Fruit fly (Drosophila melanogaster) whole organism, embryonic: Measurements from ENCODE around the gene Snx1.

Source experiments
- CG10321 ChIP-seq: fragments of 200-800 bp; sonication (Bioruptor generic); IDR thresholded peaks from 2 replicates; pipeline ENCODE4 v1.3.6; 2022; ENCODE audit warnings: missing biosample characterization, missing genetic modification characterization
- CG10959 ChIP-seq: fragments of 200-800 bp; sonication (Bioruptor generic); IDR thresholded peaks from 2 replicates; pipeline ENCODE4 v1.3.6; 2022; ENCODE audit warnings: missing biosample characterization, missing genetic modification characterization
- CG10979 ChIP-seq: fragments of 200-800 bp; sonication (Bioruptor generic); optimal IDR thresholded peaks from 2 replicates; lab custom pipeline; 2018; ENCODE audit warnings: missing biosample characterization, mild to moderate bottlenecking, missing genetic modification characterization, moderate library complexity
- CG13287 ChIP-seq: fragments of 200-800 bp; sonication (Bioruptor generic); IDR thresholded peaks from 2 replicates; pipeline ENCODE4 v1.3.6; 2022; ENCODE audit warnings: missing biosample characterization, missing genetic modification characterization; ENCODE audit not compliant: partially characterized antibody
- CG14014 ChIP-seq: fragments of 200-800 bp; sonication (Bioruptor generic); IDR thresholded peaks from 2 replicates; pipeline ENCODE4 v1.3.6; 2022; ENCODE audit warnings: missing biosample characterization, missing genetic modification characterization
- CG1602 ChIP-seq: fragments of 200-800 bp; sonication (Bioruptor generic); optimal IDR thresholded peaks from 3 replicates; lab custom pipeline; 2016; ENCODE audit warnings: missing biosample characterization, missing genetic modification characterization
- CG1647 ChIP-seq: fragments of 200-800 bp; sonication (Bioruptor generic); optimal IDR thresholded peaks from 3 replicates; lab custom pipeline; 2016; ENCODE audit warnings: missing biosample characterization, missing genetic modification characterization
- CG18599 ChIP-seq: fragments of 200-800 bp; sonication (Bioruptor generic); optimal IDR thresholded peaks from 3 replicates; lab custom pipeline; 2017; ENCODE audit warnings: missing biosample characterization, missing genetic modification characterization, mild to moderate bottlenecking, moderate library complexity, missing genetic modification reagents
- CG34224 ChIP-seq: fragments of 200-800 bp; sonication (Bioruptor generic); IDR thresholded peaks from 3 replicates; pipeline ENCODE4 v1.3.6; 2022; ENCODE audit warnings: missing biosample characterization, missing genetic modification characterization; ENCODE audit not compliant: partially characterized antibody
- CG3726 ChIP-seq: fragments of 200-800 bp; sonication (Bioruptor generic); IDR thresholded peaks from 3 replicates; pipeline ENCODE4, ENCODE4 v1.3.6; 2022; ENCODE audit warnings: missing biosample characterization, missing genetic modification characterization
- CG4404 ChIP-seq: fragments of 200-800 bp; sonication (Bioruptor generic); IDR thresholded peaks from 2 replicates; pipeline ENCODE4 v1.3.6; 2022; ENCODE audit warnings: missing biosample characterization, missing genetic modification characterization
- CG4617 ChIP-seq: fragments of 200-800 bp; sonication (Bioruptor generic); optimal IDR thresholded peaks from 3 replicates; lab custom pipeline; 2016; ENCODE audit warnings: missing biosample characterization, missing genetic modification characterization, borderline replicate concordance
- CG4820 ChIP-seq: fragments of 200-800 bp; sonication (Bioruptor generic); optimal IDR thresholded peaks from 3 replicates; lab custom pipeline; 2016; ENCODE audit warnings: missing biosample characterization, missing genetic modification characterization
- CG6272 ChIP-seq: fragments of 200-800 bp; sonication (Bioruptor generic); IDR thresholded peaks from 2 replicates; pipeline ENCODE4 v1.3.6; 2022; ENCODE audit warnings: missing biosample characterization, missing genetic modification characterization
- CG8359 ChIP-seq: fragments of 200-800 bp; sonication (Bioruptor generic); optimal IDR thresholded peaks from 2 replicates; lab custom pipeline; 2017; ENCODE audit warnings: missing biosample characterization, mild to moderate bottlenecking, missing genetic modification characterization, borderline replicate concordance
- CG8388 ChIP-seq: fragments of 200-800 bp; sonication (Bioruptor generic); optimal IDR thresholded peaks from 2 replicates; lab custom pipeline; 2019; ENCODE audit warnings: missing biosample characterization, mild to moderate bottlenecking, missing genetic modification characterization, moderate library complexity
- Deaf1 ChIP-seq: fragments of 200-800 bp; optimal IDR thresholded peaks from 3 replicates; lab custom pipeline; 2019; ENCODE audit warnings: missing biosample characterization, mild to moderate bottlenecking, missing genetic modification characterization, moderate library complexity
- Doc3 ChIP-seq: fragments of 200-800 bp; sonication (Bioruptor generic); IDR thresholded peaks from 3 replicates; pipeline ENCODE4 v1.3.6; 2022; ENCODE audit warnings: missing biosample characterization, missing genetic modification characterization; ENCODE audit not compliant: partially characterized antibody
- Eip74EF ChIP-seq, 2 experiments: fragments of 200-800 bp in 1 of 2; fragments of >200 bp in 1 of 2; sonication (Bioruptor generic) in 1 of 2; optimal IDR thresholded peaks; 2 replicates each; lab custom pipeline; 2017 to 2019; ENCODE audit warnings: missing biosample characterization in 2 of 2, missing genetic modification characterization in 2 of 2, mild to moderate bottlenecking in 1 of 2, moderate library complexity in 1 of 2
- HmgD ChIP-seq: fragments of 200-800 bp; sonication (Bioruptor generic); optimal IDR thresholded peaks from 3 replicates; lab custom pipeline; 2016; ENCODE audit warnings: missing biosample characterization, missing genetic modification characterization
- Hsf ChIP-seq: fragments of 200-800 bp; sonication (Bioruptor generic); optimal IDR thresholded peaks from 3 replicates; lab custom pipeline; 2016; ENCODE audit warnings: missing biosample characterization, missing genetic modification characterization
- Jarid2 ChIP-seq: fragments of 200-800 bp; sonication (Bioruptor generic); optimal IDR thresholded peaks from 3 replicates; lab custom pipeline; 2017; ENCODE audit warnings: mild to moderate bottlenecking, missing biosample characterization, missing genetic modification reagents, missing genetic modification characterization
- Max ChIP-seq: fragments of 200-800 bp; sonication (Bioruptor generic); optimal IDR thresholded peaks from 2 replicates; lab custom pipeline; 2016; ENCODE audit warnings: missing biosample characterization, mild to moderate bottlenecking, missing genetic modification characterization
- PHDP ChIP-seq: fragments of 200-800 bp; sonication (Bioruptor generic); optimal IDR thresholded peaks from 3 replicates; lab custom pipeline; 2018; ENCODE audit warnings: missing biosample characterization, mild to moderate bottlenecking, missing genetic modification characterization, moderate library complexity
- Sox100B ChIP-seq: fragments of 200-800 bp; sonication (Bioruptor generic); optimal IDR thresholded peaks from 3 replicates; lab custom pipeline; 2018; ENCODE audit warnings: missing biosample characterization, mild to moderate bottlenecking, missing genetic modification characterization
- Sox102F ChIP-seq: fragments of 200-800 bp; sonication (Bioruptor generic); optimal IDR thresholded peaks from 2 replicates; lab custom pipeline; 2018; ENCODE audit warnings: missing biosample characterization, mild to moderate bottlenecking, missing genetic modification characterization, moderate library complexity
- Xrp1 ChIP-seq: fragments of 200-800 bp; sonication (Bioruptor generic); IDR thresholded peaks from 2 replicates; pipeline ENCODE4 v1.3.6; 2022; ENCODE audit warnings: missing biosample characterization, missing genetic modification characterization
- ase ChIP-seq: fragments of 200-800 bp; sonication (Bioruptor generic); IDR thresholded peaks from 3 replicates; pipeline ENCODE4 v1.3.6; 2022; ENCODE audit warnings: missing biosample characterization, missing genetic modification characterization
- bsh ChIP-seq, 2 experiments: fragments of 200-800 bp; sonication (Bioruptor generic); optimal IDR thresholded peaks; 2 replicates each; lab custom pipeline; 2017 to 2018; ENCODE audit warnings: mild to moderate bottlenecking in 2 of 2, missing biosample characterization in 2 of 2, missing genetic modification characterization in 2 of 2, moderate library complexity in 1 of 2
- cas ChIP-seq: fragments of 200-800 bp; sonication (Bioruptor generic); IDR thresholded peaks from 2 replicates; pipeline ENCODE4 v1.3.6; 2022; ENCODE audit warnings: missing biosample characterization, missing genetic modification characterization
- chinmo ChIP-seq: fragments of 200-800 bp; sonication (Bioruptor generic); IDR thresholded peaks from 4 replicates; pipeline ENCODE4 v1.3.6; 2022; ENCODE audit warnings: missing biosample characterization, missing genetic modification characterization; ENCODE audit not compliant: partially characterized antibody
- dimm ChIP-seq: fragments of 200-800 bp; sonication (Bioruptor generic); IDR thresholded peaks from 2 replicates; pipeline ENCODE4 v1.3.6; 2022; ENCODE audit warnings: missing biosample characterization, missing genetic modification characterization
- disco-r ChIP-seq: fragments of 200-800 bp; sonication (Bioruptor generic); optimal IDR thresholded peaks from 2 replicates; lab custom pipeline; 2016; ENCODE audit warnings: missing biosample characterization, missing genetic modification characterization
- gce ChIP-seq: fragments of 200-800 bp; sonication (Bioruptor generic); IDR thresholded peaks from 3 replicates; pipeline ENCODE4 v1.3.6; 2022; ENCODE audit warnings: missing biosample characterization, missing genetic modification characterization
- gsb ChIP-seq: fragments of 200-800 bp; sonication (Bioruptor generic); IDR thresholded peaks from 2 replicates; pipeline ENCODE4 v1.3.6; 2022; ENCODE audit warnings: missing biosample characterization, missing genetic modification characterization
- hbn ChIP-seq: fragments of 200-800 bp; sonication (Bioruptor generic); IDR thresholded peaks from 2 replicates; pipeline ENCODE4 v1.3.6; 2022; ENCODE audit warnings: missing biosample characterization, missing genetic modification characterization; ENCODE audit not compliant: partially characterized antibody
- insv ChIP-seq, 2 experiments: fragments of 200-800 bp; sonication (Bioruptor generic); optimal IDR thresholded peaks; 3 replicates each; lab custom pipeline; 2016 to 2018; ENCODE audit warnings: missing biosample characterization in 2 of 2, missing genetic modification characterization in 2 of 2
- lilli ChIP-seq: fragments of 200-800 bp; sonication (Bioruptor generic); optimal IDR thresholded peaks from 3 replicates; lab custom pipeline; 2016; ENCODE audit warnings: missing biosample characterization, missing genetic modification characterization
- lov ChIP-seq, 2 experiments: fragments of 200-800 bp in 1 of 2; fragments of >200 bp in 1 of 2; sonication (Bioruptor generic) in 1 of 2; IDR thresholded peaks in 1 of 2; optimal IDR thresholded peaks in 1 of 2; 2 replicates in 1 of 2; 3 replicates in 1 of 2; pipeline versions ENCODE4 v1.3.6 to Lab custom; 2017 to 2022; ENCODE audit warnings: missing biosample characterization in 1 of 2, missing genetic modification characterization in 1 of 2
- nerfin-1 ChIP-seq: fragments of 200-800 bp; sonication (Bioruptor generic); optimal IDR thresholded peaks from 3 replicates; lab custom pipeline; 2019; ENCODE audit warnings: missing biosample characterization, mild to moderate bottlenecking, missing genetic modification characterization, moderate library complexity
- nerfin-2 ChIP-seq: fragments of 200-800 bp; sonication (Bioruptor generic); IDR thresholded peaks from 2 replicates; pipeline ENCODE4 v1.3.6; 2022; ENCODE audit warnings: missing biosample characterization, missing genetic modification characterization; ENCODE audit not compliant: partially characterized antibody
- peb ChIP-seq: fragments of 200-800 bp; sonication (Bioruptor generic); IDR thresholded peaks from 2 replicates; pipeline ENCODE4 v1.3.6; 2022; ENCODE audit warnings: missing biosample characterization, missing genetic modification characterization
- pzg ChIP-seq: fragments of 200-800 bp; sonication (Bioruptor generic); optimal IDR thresholded peaks from 3 replicates; lab custom pipeline; 2018; ENCODE audit warnings: missing biosample characterization, mild to moderate bottlenecking, missing genetic modification characterization, moderate library complexity
- sd ChIP-seq: fragments of 200-800 bp; sonication (Bioruptor generic); optimal IDR thresholded peaks from 3 replicates; lab custom pipeline; 2018; ENCODE audit warnings: missing biosample characterization, mild to moderate bottlenecking, missing genetic modification characterization, moderate library complexity
- sens-2 ChIP-seq: fragments of 200-800 bp; sonication (Bioruptor generic); IDR thresholded peaks from 2 replicates; pipeline ENCODE4 v1.3.6; 2022; ENCODE audit warnings: missing biosample characterization, missing genetic modification characterization
- toy ChIP-seq: fragments of 200-800 bp; sonication (Bioruptor generic); IDR thresholded peaks from 2 replicates; pipeline ENCODE4 v1.3.6; 2022; ENCODE audit warnings: missing biosample characterization, missing genetic modification characterization
- vfl ChIP-seq: fragments of 200-800 bp; sonication (Bioruptor generic); optimal IDR thresholded peaks from 2 replicates; lab custom pipeline; 2016; ENCODE audit warnings: missing biosample characterization, missing genetic modification characterization
- zfh1 ChIP-seq: fragments of 200-800 bp; sonication (Bioruptor generic); IDR thresholded peaks from 3 replicates; pipeline ENCODE4 v1.3.6; 2022; ENCODE audit warnings: missing biosample characterization, missing genetic modification characterization

The Snx1 gene

DNA sequence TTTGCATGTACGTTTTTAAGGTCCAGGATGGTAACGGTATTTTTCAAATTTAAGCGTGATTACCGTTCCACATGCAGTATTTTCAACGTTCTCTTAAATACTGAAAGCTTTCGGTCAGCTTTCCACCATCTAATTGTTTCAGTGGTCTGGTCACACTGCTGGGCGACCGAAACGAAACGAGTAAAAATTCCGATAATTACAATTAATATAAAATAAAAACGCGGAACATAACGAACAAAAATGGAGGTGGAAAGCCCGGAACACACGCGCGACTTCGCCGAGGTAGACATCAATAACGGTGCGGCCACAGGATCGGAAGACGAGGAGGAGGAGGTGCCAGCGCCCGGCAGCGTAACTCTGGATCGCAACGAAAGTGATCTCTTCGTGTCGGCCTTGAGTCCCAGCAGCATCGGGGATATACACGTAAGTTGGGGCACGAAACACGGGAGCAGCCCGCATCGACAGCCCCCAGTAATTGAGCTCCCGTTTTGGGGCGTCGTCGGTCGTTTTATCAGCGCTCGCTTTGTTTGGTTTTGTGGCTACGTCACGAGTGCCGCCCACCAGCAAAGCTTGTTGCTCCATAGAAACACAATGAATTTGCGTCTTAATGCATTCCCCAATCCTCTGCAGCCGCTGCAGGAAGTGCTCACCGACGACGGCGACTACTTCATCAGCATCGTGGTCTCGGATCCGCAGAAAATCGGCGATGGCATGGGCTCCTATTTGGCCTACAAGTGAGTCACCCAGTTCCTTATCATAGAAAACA, at the start of gene Snx1 (continued):
- TF ChIP-seq Doc3 (GFP tag; lab: Robert Waterston, UW) (no peak), CG8359 (GFP tag; lab: Kevin White, UChicago) (no peak), PHDP (no peak), Eip74EF (GFP tag; optimal IDR thresholded peaks at IDR 0.05; lab: Kevin White, UChicago) (no peak), bsh (GFP tag; optimal IDR thresholded peaks at IDR 0.05; lab: Kevin White, UChicago) (no peak), CG4404 (GFP tag; lab: Robert Waterston, UW) (no peak), CG34224 (peak; percentile 20; the same call in 1 of the 3 replicates), vfl (GFP tag; lab: Kevin White, UChicago) (no peak), zfh1 (no peak), CG10979 (tag; lab: Kevin White, UChicago) (no peak), CG6272 (GFP tag; lab: Robert Waterston, UW) (no peak), HmgD (GFP tag; lab: Kevin White, UChicago) (no peak), dimm (GFP tag; lab: Robert Waterston, UW) (no peak), CG8388 (GFP tag; lab: Kevin White, UChicago) (no peak), CG1602 (GFP tag; lab: Kevin White, UChicago) (no peak), nerfin-2 (GFP tag; lab: Robert Waterston, UW) (no peak), CG3726 (no peak), Xrp1 (GFP tag; lab: Robert Waterston, UW) (no peak), CG10959 (GFP tag; lab: Robert Waterston, UW) (no peak), hbn (GFP tag; lab: Robert Waterston, UW) (no peak), CG1647 (GFP tag; lab: Kevin White, UChicago) (no peak), toy (no peak), CG4820 (no peak), Hsf (GFP tag; lab: Kevin White, UChicago) (no peak), CG4617 (GFP tag; lab: Kevin White, UChicago) (peak; percentile 35), Jarid2 (GFP tag; lab: Kevin White, UChicago) (no peak), lilli (GFP tag; lab: Kevin White, UChicago) (no peak), CG14014 (no peak), insv (GFP tag; optimal IDR thresholded peaks at IDR 0.05; lab: Kevin White, UChicago) (no peak), pzg (GFP tag; lab: Kevin White, UChicago) (peak; percentile 71), Sox102F (GFP tag; lab: Kevin White, UChicago) (no peak), Deaf1 (peak; percentile 84), peb (no peak), CG18599 (GFP tag; lab: Kevin White, UChicago) (no peak), Max (no peak), sens-2 (GFP tag; lab: Robert Waterston, UW) (no peak), sd (no peak), ase (GFP tag; lab: Robert Waterston, UW) (no peak), nerfin-1 (tag; lab: Kevin White, UChicago) (peak; percentile 31), Sox100B (GFP tag; lab: Kevin White, UChicago) (no peak), cas (no peak), chinmo (no peak), disco-r (GFP tag; lab: Kevin White, UChicago) (no peak), gce (GFP tag; lab: Robert Waterston, UW) (no peak), gsb (GFP tag; lab: Robert Waterston, UW) (no peak), CG13287 (GFP tag; lab: Robert Waterston, UW) (peak; percentile 57; the same call in 1 of the 2 replicates), CG10321 (no peak), lov (optimal IDR thresholded peaks at IDR 0.05; lab: Kevin White, UChicago) (no peak), lov (GFP tag; IDR thresholded peaks at IDR 0.05; lab: Robert Waterston, UW) (no peak)
